Fruit fly (Drosophila melanogaster) whole organism, larva: ENCODE results near the gene LanB2.
A peak's percentile ranks its signal among the peaks of the same experiment; 100 is the strongest.

Source experiments
- noc ChIP-seq: fragments of 200-800 bp; sonication (Bioruptor generic); optimal IDR thresholded peaks from 3 replicates; lab custom pipeline; 2019; ENCODE audit warnings: missing biosample characterization, mild to moderate bottlenecking, missing genetic modification characterization, moderate library complexity

LanB2 gene

DNA sequence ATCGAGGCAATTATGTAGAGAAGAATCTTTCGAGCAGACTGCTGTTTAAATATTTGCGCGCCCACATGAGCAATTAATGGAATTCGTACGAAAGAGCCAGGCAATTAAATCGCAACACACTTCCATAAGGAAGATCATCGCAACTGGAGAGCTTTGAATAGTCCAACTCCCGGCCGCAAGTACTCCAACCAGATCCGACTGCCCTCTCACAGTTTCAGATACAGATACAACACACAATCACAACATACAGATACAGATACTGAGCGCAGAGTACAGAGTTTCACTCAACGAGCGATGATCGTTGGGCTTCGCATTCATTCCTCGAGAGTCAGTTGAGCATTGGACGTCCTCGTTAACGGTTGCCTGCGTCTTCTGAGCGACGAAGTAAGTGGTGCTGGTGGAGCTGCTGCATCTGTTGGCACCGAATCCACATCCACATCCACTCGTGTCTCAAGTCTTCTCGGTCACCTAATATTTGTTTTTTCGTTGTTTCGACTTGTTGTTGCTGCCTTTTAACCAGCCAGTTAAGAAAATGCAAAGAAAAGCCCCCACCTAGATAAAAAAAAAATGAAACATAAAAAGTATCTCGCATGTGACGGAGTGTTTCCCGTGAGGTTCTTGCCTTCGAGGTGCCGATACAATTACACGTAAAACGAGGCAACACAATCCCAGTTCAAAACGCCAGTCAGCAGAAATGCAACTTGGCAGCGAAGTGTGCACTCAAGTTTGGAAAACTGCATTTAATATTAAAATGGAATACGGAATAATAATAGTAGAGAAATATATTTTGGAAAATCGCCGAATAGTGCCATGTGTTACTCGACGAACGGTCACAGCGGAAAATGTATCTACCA, at the start of gene LanB2:
LanB2 (plus strand) TSS at position 326 of the 854 bp plus-strand sequence.
- peak; percentile 37 for TF ChIP-seq noc (tag; lab: Kevin White, UChicago)

DNA sequence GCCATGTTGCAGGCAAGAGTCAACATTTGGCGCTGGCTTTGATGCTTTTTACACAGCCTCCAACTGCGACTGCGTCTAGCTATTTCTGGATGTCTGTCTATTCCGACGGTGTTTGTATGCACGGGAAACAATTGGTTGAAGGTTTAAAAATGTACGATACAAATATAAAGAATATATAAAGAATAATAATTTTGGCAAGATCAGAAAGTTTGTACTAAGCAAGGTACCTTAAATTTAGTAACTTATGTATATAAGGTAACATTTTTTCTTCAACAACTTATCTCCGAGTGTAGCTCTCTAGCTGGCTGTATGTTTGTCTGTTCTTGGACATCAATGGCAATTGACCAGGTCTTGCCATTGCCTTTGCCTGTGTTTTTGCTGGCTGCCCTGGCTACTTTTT, 47.9 kb upstream of the LanB2 start:
- no peak for TF ChIP-seq noc (tag; lab: Kevin White, UChicago)

DNA sequence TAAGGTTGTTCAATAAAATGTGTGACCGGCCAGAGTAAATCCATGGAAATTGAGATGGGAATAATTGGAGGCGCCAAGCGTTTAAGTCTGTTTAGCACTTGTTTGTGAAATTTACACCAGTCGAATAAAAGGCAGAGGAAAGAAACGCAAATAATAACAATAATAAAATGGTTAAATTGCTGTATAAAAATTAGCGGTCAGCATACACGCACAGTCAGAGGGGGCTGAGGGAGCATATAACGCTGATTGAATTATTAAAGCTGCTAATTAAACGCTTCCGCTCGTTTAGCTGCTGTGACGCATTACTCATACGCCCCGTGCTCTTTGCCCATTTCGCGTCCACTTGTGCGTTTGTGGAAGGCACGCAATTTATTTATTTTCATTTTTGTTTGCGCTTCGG, 47.0 kb upstream of the LanB2 start:
- TF ChIP-seq noc (tag; lab: Kevin White, UChicago), result no peak

DNA sequence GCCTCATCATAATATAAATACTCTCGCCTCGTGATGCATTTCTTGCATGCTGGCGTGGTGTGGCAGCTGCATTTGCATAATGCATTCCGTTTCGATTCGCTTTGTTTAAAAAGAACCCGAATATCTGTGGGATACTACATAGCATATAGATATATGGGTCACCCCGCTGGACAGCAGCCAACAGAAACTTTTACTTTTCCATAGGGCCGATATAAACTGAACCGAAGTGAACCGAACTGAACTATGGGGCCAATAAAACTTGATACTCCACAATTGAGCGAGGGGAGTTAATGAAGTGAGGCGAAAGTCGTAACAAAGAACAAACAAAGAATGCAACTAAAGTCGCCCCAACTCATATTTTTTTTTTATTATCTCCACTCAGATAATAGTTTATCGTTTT, 45.5 kb upstream of the LanB2 start:
- TF ChIP-seq noc (tag; lab: Kevin White, UChicago), result no peak

DNA sequence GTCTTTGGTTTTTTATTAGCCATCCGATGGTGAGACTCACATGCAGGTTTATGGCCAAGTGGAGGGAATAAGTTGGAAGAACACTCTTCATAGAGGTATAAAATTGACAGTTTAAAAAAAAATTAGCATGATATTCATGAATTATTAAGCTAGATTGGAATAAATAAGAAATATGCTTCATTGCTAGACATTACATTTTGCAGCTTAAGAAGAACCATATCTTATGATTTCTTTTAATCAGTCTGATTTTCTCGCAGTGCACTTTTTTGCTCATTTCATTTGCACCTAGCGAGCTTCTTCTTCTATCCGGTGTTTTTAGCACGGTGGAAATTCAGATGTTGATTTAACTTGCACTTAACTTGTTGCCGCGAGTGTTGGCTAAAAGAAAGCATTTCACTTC, 44.9 kb upstream of the LanB2 start:
- TF ChIP-seq noc (tag; lab: Kevin White, UChicago), result no peak

DNA sequence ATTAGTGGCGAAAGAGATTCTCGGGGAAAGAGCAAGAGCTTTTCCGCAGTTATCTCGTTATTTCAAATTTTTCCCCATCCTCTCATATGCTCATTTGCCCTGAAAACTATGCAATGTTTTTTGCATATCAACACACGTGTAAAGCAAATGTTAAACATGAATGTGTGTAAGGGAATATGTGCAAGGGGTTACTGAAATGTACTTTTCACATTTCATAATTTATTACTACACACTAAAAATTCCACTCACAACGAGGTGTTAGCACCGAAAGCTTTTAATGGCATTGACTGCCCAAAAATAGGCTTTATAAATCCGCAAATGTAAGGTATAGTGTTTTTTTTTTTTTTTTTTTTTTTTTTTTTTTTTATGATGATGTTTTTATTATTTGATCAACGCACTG, 43.1 kb upstream of the LanB2 start:
- TF ChIP-seq noc (tag; lab: Kevin White, UChicago), result no peak

DNA sequence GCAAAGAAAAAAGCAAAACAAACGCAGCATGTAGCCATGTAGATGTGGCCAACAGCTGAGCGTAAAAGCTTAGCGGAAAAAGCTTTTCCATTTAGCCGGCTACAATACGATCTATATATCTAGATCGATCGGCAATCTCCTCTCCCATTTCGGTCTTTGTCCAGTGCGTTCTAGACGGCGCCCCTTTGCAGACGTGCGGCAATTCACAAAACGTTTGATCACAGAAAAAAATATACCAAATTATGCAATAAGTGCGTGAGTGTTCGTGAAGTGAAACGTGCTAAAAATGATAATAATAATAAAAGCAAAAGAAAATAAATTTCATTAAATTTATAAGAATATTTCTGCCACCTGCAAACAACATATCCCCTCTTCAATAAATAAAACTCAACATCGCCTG, 31.3 kb upstream of the LanB2 start:
- TF ChIP-seq noc (tag; lab: Kevin White, UChicago), result no peak

DNA sequence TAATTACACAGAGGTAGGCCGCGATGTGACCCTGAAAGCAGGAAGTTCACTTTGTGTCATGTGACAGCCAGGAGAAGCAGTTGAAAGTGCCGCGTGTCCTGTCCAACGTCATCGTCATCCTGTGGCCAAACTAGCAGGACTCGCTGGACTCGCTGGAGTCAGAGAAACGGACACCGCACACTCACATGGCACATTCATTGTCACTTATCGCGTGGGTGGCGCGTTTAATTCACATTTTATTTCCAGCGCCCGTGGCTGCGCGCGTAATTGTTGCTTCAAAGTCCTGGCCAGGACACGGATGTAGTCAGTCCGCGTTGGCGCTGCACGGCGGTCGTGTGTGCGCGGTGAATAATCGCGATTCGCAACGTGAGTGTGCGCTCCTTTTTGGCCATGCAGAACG, 17.2 kb upstream of the LanB2 start, which contains the start of gene Tmc:
Tmc (plus strand) TSS at position 301 of the 400 bp plus-strand sequence.
- TF ChIP-seq noc (tag; lab: Kevin White, UChicago), result no peak

DNA sequence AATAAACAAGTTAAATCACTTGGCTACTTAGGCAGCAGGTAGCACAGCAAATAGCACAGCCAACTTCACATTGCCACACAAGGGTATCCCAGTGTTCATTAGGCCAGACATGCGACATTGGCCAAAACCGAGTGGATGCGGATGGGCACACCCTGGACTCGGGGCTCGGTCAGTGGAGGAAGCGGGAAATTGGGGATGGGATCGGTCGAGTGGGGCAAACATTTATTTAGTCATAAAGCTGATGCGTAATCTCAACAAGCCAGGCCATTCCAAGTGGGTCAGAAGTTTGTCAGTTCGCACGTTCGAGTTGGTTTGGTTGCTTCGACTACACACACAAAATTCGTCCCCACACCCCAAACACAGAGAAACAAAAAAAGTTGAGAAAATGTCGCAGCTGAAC, 16.0 kb upstream of the LanB2 start, which contains the start of gene CG3222:
CG3222 (plus strand) TSS at position 301 of the 400 bp plus-strand sequence.
- no peak for TF ChIP-seq noc (tag; lab: Kevin White, UChicago)

DNA sequence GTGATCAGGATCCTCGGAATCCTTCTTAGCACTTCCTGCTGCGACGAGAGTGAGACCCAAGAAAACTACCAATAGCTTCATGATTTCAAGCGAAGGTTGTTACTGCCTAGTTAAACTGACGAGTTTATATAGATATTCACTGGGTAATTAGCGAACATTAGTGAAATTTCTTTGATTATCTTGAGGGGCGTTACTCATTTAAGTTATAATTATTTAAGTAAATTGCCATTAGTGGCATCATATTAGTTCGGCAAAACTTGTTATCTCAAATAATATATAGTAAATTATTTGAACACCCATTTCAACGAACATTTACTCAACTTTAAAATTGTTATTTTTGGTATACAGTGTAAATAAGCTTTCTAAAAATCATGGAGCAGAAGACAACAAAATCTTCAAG, 13.5 kb upstream of the LanB2 start, which contains the start of the genes CG3088 and CG3306:
CG3088 (minus strand) TSS at position 101 of the 400 bp plus-strand sequence.
CG3306 (plus strand) TSS at position 299 of the 400 bp plus-strand sequence.
- no peak for TF ChIP-seq noc (tag; lab: Kevin White, UChicago)

DNA sequence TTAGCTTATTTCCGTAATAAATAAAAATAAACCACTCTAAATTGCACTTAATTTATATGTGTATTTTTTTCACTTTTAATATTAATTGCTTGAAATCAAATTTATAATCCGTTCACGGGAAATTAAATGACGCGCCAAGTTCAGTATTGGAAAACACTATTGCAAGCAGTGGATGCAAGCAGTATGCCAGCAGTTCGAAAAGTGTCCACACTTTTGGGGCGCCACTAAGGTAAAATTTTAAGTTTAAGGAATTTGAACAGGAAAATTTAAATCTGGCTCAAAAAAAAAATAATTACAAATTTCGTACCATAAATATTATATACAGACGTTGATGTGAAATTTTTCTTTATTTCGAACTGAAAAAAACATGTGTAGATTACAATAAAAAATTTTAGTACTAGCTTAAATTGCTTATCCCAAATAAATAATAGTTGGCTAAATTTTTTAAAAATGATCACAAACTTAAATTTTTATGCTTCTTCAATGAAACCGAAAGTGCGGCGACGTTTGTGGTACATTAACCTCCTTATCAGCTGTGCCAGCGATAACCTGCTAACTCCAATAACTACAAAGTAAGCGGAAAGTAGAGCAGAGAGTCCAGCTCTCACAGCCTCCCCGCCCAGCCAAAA, 640 bp upstream of the LanB2 start:
- TF ChIP-seq noc (tag; lab: Kevin White, UChicago), result no peak

DNA sequence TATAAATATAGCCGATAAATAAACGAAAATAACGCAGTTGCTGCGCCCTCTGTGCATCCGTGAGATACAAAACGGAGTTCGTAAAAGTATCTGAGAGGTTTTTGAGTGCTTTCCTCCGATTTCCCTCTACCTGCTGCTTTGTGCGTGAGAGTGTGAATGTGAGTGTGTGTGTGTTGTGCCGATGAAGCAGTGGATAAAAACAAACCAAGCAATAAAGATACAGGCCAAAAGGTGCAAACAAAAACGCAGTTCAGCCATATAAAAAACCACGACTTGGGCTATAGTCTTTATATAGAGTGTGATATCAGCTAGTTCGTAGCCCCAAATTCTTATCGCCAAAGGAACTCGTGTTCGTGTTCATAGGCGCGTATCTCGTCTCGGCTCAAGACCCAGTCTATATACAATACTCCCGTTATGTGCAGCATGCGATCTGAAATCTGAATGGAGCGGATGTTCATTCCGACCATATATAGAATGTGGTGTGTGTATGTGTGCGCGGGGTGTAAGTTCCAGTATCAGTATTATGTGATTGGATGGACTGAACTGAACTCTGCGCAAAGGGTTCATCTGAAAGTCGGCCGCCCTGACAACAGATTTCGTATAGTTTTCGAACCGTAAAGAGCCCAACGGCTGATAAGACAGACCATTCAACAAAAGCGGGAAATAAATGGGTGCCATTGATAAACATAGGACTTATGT, 878 bp downstream of the LanB2 start:
- TF ChIP-seq noc (tag; lab: Kevin White, UChicago), result peak; percentile 33

DNA sequence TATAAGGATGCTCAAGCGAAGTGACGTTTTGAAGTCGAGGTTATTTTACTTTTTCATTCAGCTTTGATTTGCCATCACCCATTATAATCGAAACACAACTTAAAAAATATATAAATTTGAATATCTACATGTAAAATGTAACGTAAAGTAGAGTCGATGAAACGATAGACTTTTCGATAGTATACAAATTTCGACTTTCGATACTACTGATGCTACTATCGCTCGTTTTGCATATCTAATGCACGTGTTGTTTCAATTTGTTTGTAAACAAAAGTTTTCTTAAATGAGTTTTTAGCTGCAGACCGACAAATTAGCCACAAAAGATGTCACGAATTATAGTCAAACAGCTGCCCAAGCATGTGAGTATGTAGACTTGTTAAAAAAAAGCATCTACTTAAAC, 9.3 kb downstream of the LanB2 start, which contains the start of gene CG3335:
CG3335 (plus strand) TSS at position 224 of the 400 bp plus-strand sequence.
- no peak for TF ChIP-seq noc (tag; lab: Kevin White, UChicago)

DNA sequence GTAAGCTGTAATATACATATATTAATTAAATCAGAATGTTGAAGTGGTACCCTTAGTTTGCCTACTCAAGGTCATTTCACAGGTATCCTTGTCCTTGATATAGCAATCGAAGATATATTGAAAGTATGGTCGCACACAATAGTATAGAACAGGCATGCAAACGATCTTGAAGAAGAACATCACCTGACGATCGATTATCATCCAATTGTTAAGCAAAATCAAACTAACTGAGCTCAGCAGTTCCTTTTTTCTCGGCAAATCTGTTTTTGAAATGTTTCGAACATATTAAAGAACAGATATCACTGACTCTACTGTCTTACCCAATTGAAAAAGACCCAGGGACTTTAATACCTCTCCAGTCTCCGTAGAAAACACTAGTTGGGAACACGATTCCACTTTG, 13.7 kb downstream of the LanB2 start, which contains the start of gene Cyp40:
Cyp40 (plus strand) TSS at position 301 of the 400 bp plus-strand sequence.
- TF ChIP-seq noc (tag; lab: Kevin White, UChicago), result no peak

DNA sequence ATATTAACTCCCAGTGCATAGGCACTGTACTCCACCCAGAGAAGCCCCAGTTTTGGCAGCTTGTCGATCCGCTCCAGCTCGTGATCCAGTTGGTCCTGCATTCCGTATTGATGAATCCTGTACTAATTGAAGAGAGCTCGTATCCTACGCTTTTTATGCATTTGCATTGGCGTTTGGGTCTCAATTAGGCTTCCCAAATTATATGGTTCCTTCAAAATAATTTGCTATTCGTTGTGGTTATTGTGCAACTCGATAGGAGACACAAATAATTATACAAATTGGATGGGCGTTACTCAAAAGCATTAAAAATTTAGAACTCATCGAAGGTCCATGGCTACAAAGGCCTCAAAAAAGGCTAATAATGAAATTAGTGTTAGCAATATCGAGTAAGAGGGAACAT, 14.4 kb downstream of the LanB2 start, which contains the start of gene Or67b:
Or67b (minus strand) TSS at position 101 of the 400 bp plus-strand sequence.
- TF ChIP-seq noc (tag; lab: Kevin White, UChicago), result no peak

DNA sequence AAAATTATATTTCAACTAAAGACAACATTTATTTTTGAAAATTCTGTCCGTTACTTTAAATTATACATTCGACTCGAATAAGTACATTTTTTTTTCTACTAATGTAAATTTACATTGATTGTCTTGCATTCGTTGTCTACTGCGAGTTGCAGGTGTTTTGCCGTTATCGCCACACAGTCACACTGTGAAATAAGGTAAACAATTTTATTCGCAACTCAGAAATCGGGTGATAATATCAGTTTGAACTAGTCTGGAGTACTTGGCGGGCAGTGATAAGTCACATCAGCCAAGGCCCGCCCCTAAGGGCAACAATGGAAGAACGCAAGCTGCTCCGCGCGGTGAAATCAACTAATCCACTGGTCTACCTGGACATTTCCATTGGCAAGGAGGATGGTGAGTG, 15.2 kb downstream of the LanB2 start:
- no peak for TF ChIP-seq noc (tag; lab: Kevin White, UChicago)
